Worm (Caenorhabditis elegans) whole organism, early embryonic: ENCODE data around the gene srx-38.

Experiments used
- B0310.2 ChIP-seq: sonication (generic microtip); optimal IDR thresholded peaks from 2 replicates; lab custom pipeline; 2016; ENCODE audit warnings: mild to moderate bottlenecking, missing genetic modification characterization, missing compliant biosample characterization
- aly-1 ChIP-seq: sonication (generic microtip); optimal IDR thresholded peaks from 2 replicates; lab custom pipeline; 2016; ENCODE audit warnings: missing genetic modification characterization, missing compliant biosample characterization
- ama-1 ChIP-seq: fragments of 150-350 bp; optimal IDR thresholded peaks from 2 replicates; lab custom pipeline; 2014
- ceh-36 ChIP-seq: sonication (generic microtip); optimal IDR thresholded peaks from 2 replicates; lab custom pipeline; 2016; ENCODE audit warnings: missing genetic modification characterization, inconsistent platforms, missing compliant biosample characterization
- hmg-4 ChIP-seq: fragments of 200-800 bp; sonication (Bioruptor generic); optimal IDR thresholded peaks from 2 replicates; lab custom pipeline; 2018; ENCODE audit warnings: mild to moderate bottlenecking, missing genetic modification characterization, missing compliant biosample characterization
- pes-1 ChIP-seq: fragments of 200-800 bp; sonication (Bioruptor generic); IDR thresholded peaks from 2 replicates; pipeline ENCODE4 v1.3.6; 2022; ENCODE audit warnings: missing genetic modification reagents, missing genetic modification characterization, missing compliant biosample characterization
- scrt-1 ChIP-seq: fragments of 200-800 bp; sonication (Bioruptor generic); IDR thresholded peaks from 2 replicates; pipeline ENCODE4 v1.3.6; 2022; ENCODE audit warnings: missing genetic modification characterization, missing compliant biosample characterization
- tbx-11 ChIP-seq: fragments of 200-800 bp; sonication (Bioruptor generic); IDR thresholded peaks from 2 replicates; pipeline ENCODE4 v1.3.6; 2022; ENCODE audit warnings: missing genetic modification characterization, missing compliant biosample characterization
- tbx-37 ChIP-seq: fragments of 200-800 bp; sonication (Bioruptor generic); conservative IDR thresholded peaks from 2 replicates; pipeline ENCODE4 v1.3.6; 2022; ENCODE audit warnings: missing genetic modification reagents, missing genetic modification characterization, missing compliant biosample characterization
- tra-4 ChIP-seq: sonication (generic microtip); optimal IDR thresholded peaks from 2 replicates; lab custom pipeline; 2017; ENCODE audit warnings: missing genetic modification characterization, missing compliant biosample characterization

DNA sequence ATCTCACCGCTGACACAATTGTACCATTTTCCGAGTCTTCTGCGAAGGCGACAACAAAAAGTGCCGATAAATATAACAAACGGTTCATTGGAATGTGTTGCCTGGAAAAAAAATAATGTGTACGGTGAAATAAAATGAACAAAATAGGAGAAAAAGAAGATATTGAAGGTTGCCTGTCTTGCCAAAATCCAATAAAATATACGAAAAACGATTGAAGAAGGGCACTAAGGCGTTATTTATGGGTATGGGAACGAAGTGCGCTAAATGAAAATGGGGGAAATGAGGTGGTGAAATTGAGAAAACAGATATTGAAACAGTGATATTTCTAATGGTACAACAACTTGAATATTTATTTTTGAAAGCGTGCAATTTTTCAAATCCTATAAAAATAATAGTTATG lies 42.8 kb upstream of the srx-38 start, which contains the start of gene Y47A7.2:
- TF ChIP-seq ceh-36 (tag; lab: Kevin White, UChicago) (no peak), ama-1 (lab: Kevin White, UChicago) (no peak), tra-4 (no peak), B0310.2 (tag; lab: Kevin White, UChicago) (no peak), pes-1 (GFP tag; lab: Robert Waterston, UW) (no peak), tbx-37 (GFP tag; lab: Robert Waterston, UW) (no peak), tbx-11 (GFP tag; lab: Robert Waterston, UW) (no peak), scrt-1 (no peak), aly-1 (tag; lab: Kevin White, UChicago) (no peak), hmg-4 (GFP tag; lab: Kevin White, UChicago) (no peak)
